Worm (Caenorhabditis elegans) whole organism, young adult: ENCODE results near the gene F41G3.5.

Experiments
- B0261.1 ChIP-seq: sonication (generic microtip); optimal IDR thresholded peaks from 2 replicates; lab custom pipeline; 2016; ENCODE audit warnings: mild to moderate bottlenecking, missing genetic modification characterization, moderate library complexity, missing compliant biosample characterization
- F33H1.4 ChIP-seq: fragments of 200-800 bp; sonication (Bioruptor generic); IDR thresholded peaks from 2 replicates; pipeline ENCODE4 v1.3.6; 2022; ENCODE audit warnings: missing genetic modification reagents, missing genetic modification characterization, missing compliant biosample characterization
- F57A8.1 ChIP-seq: fragments of 200-800 bp; sonication (Bioruptor generic); optimal IDR thresholded peaks from 2 replicates; lab custom pipeline; 2018; ENCODE audit warnings: mild to moderate bottlenecking, missing genetic modification characterization, moderate library complexity, missing compliant biosample characterization
- F57C9.4 ChIP-seq: sonication (generic microtip); optimal IDR thresholded peaks from 2 replicates; lab custom pipeline; 2017; ENCODE audit warnings: mild to moderate bottlenecking, missing genetic modification characterization, missing compliant biosample characterization
- attf-6 ChIP-seq: fragments of 200-800 bp; sonication (Bioruptor generic); IDR thresholded peaks from 2 replicates; pipeline ENCODE4 v1.3.6; 2022; ENCODE audit warnings: missing genetic modification reagents, missing genetic modification characterization, missing compliant biosample characterization
- ccch-3 ChIP-seq: fragments of 200-800 bp; sonication (Bioruptor generic); optimal IDR thresholded peaks from 2 replicates; lab custom pipeline; 2018; ENCODE audit warnings: mild to moderate bottlenecking, missing genetic modification characterization, missing compliant biosample characterization
- cebp-1 ChIP-seq, 2 experiments: fragments of 200-800 bp in 1 of 2; sonication (Bioruptor generic) in 1 of 2; sonication (generic microtip) in 1 of 2; IDR thresholded peaks in 1 of 2; optimal IDR thresholded peaks in 1 of 2; 2 replicates each; pipeline versions ENCODE4 v1.3.6 to Lab custom; 2017 to 2022; ENCODE audit warnings: missing compliant biosample characterization in 2 of 2, missing genetic modification characterization in 2 of 2, mild to moderate bottlenecking in 1 of 2, missing genetic modification reagents in 1 of 2, moderate library complexity in 1 of 2
- ceh-79 ChIP-seq: sonication (generic microtip); optimal IDR thresholded peaks from 2 replicates; lab custom pipeline; 2017; ENCODE audit warnings: mild to moderate bottlenecking, missing genetic modification characterization, missing compliant biosample characterization
- chd-7 ChIP-seq: sonication (generic microtip); optimal IDR thresholded peaks from 2 replicates; lab custom pipeline; 2016; ENCODE audit warnings: mild to moderate bottlenecking, missing genetic modification characterization, moderate library complexity, missing compliant biosample characterization
- hlh-26 ChIP-seq: fragments of 200-800 bp; sonication (Bioruptor generic); conservative IDR thresholded peaks from 2 replicates; pipeline ENCODE4 v1.3.6; 2022; ENCODE audit warnings: missing genetic modification reagents, missing genetic modification characterization, missing compliant biosample characterization
- hmg-1.2 ChIP-seq: fragments of 200-800 bp; sonication (Bioruptor generic); IDR thresholded peaks from 2 replicates; pipeline ENCODE4 v1.3.6; 2022; ENCODE audit warnings: missing genetic modification reagents, missing genetic modification characterization, missing compliant biosample characterization
- let-607 ChIP-seq, 2 experiments: fragments of 200-800 bp in 1 of 2; sonication (Bioruptor generic) in 1 of 2; sonication (generic microtip) in 1 of 2; optimal IDR thresholded peaks; 2 replicates each; lab custom pipeline; 2016 to 2018; ENCODE audit warnings: mild to moderate bottlenecking in 2 of 2, missing compliant biosample characterization in 2 of 2, missing genetic modification characterization in 2 of 2, moderate library complexity in 2 of 2, missing genotype in 1 of 2
- lin-26 ChIP-seq: fragments of 200-800 bp; sonication (Bioruptor generic); IDR thresholded peaks from 2 replicates; pipeline ENCODE4 v1.3.6; 2022; ENCODE audit warnings: missing genetic modification reagents, missing genetic modification characterization, missing compliant biosample characterization
- madf-3 ChIP-seq: fragments of 200-800 bp; sonication (Bioruptor generic); IDR thresholded peaks from 2 replicates; pipeline ENCODE4 v1.3.6; 2022; ENCODE audit warnings: missing genetic modification reagents, missing genetic modification characterization, missing compliant biosample characterization
- rec-8 ChIP-seq, 2 experiments: sonication (generic microtip); optimal IDR thresholded peaks; 2 replicates each; lab custom pipeline; 2016; ENCODE audit warnings: mild to moderate bottlenecking in 2 of 2, missing genetic modification characterization in 2 of 2, missing genetic modification reagents in 2 of 2, missing genotype in 2 of 2, missing biosample characterization in 1 of 2, missing compliant biosample characterization in 1 of 2, moderate library complexity in 1 of 2
- rpc-1 ChIP-seq, 2 experiments: fragments of 150-350 bp in 1 of 2; sonication (generic microtip) in 1 of 2; optimal IDR thresholded peaks; 2 replicates each; lab custom pipeline; 2014 to 2018; ENCODE audit warnings: missing biosample characterization in 1 of 2, missing genetic modification characterization in 1 of 2, missing genetic modification reagents in 1 of 2, missing genotype in 1 of 2
- sea-2 ChIP-seq: fragments of 200-800 bp; sonication (Bioruptor generic); IDR thresholded peaks from 2 replicates; pipeline ENCODE4 v1.3.6; 2022; ENCODE audit warnings: missing genetic modification characterization, missing compliant biosample characterization
- tbp1 ChIP-seq: fragments of 200-800 bp; sonication (Bioruptor generic); optimal IDR thresholded peaks from 2 replicates; lab custom pipeline; 2018; ENCODE audit warnings: mild to moderate bottlenecking, missing genetic modification characterization, missing compliant biosample characterization
- ztf-22 ChIP-seq: fragments of 200-800 bp; sonication (Bioruptor generic); optimal IDR thresholded peaks from 2 replicates; lab custom pipeline; 2018; ENCODE audit warnings: mild to moderate bottlenecking, missing genetic modification characterization, moderate library complexity, missing compliant biosample characterization
- ztf-25 ChIP-seq: fragments of 200-800 bp; sonication (Bioruptor generic); IDR thresholded peaks from 2 replicates; pipeline ENCODE4 v1.3.6; 2022; ENCODE audit warnings: missing genetic modification reagents, missing genetic modification characterization, missing compliant biosample characterization
- ztf-3 ChIP-seq: fragments of 200-800 bp; sonication (Bioruptor generic); optimal IDR thresholded peaks from 2 replicates; lab custom pipeline; 2018; ENCODE audit warnings: mild to moderate bottlenecking, missing genetic modification characterization, missing compliant biosample characterization

Gene F41G3.5

DNA sequence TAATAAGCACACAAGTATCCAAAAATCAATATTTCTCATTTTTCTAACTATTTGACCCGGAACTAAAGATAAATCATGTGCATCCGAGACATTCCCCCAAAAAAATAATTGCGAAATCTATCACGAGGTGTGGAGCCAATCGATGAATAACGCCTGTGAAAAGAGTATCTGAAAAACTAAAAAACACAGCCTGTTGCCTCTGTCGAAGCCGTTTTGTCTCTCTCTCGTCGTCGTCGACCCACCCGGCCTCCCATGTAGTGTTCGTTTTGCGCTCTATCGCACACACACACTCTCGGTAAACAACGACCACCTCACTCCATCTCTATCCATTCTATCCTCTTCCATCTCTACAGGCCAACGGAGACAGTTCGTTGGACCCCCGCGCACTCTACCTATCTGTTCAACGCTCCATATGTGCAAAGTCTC lies 36.2 kb downstream of the F41G3.5 start (continued):
- TF ChIP-seq hlh-26 (GFP tag; lab: Robert Waterston, UW) (no peak), let-607 (tag; optimal IDR thresholded peaks at IDR 0.05; lab: Kevin White, UChicago) (no peak), chd-7 (no peak), ccch-3 (GFP tag; lab: Kevin White, UChicago) (no peak), F57C9.4 (no peak)

DNA sequence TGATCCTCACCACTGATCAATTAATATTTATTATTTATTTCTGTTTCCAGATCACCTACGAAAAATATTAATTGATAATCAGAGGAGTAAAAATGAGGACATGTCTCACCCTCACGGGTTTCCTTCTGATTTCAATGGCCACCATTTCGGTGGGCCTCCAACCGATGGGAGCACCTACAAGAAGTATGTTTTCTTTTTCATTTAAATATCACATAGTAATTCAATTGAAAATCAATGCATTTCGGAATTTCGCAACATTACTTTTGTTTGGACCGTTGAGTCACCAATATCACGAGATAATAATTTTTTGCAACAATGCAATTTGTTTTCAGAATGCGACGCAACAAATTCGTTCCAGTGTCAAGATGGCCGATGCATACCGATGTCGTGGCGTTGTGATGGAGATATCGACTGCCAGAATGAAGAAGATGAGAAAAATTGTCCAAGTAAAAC lies 36.9 kb downstream of the F41G3.5 start, which contains the start of gene gldi-2:
TSS of gene gldi-2 (plus strand) at position 51 of the 453 bp plus-strand sequence.
- no peak for TF ChIP-seq F33H1.4
- TF ChIP-seq attf-6 (GFP tag; lab: Robert Waterston, UW), result no peak
- TF ChIP-seq cebp-1 (GFP tag; IDR thresholded peaks at IDR 0.05; lab: Robert Waterston, UW), result peak; percentile 56; the same call in 1 of the 2 replicates
- TF ChIP-seq cebp-1 (tag; optimal IDR thresholded peaks at IDR 0.05; lab: Kevin White, UChicago), result peak; percentile 86
- TF ChIP-seq madf-3 (GFP tag; lab: Robert Waterston, UW), result no peak
- TF ChIP-seq sea-2, result no peak
- no peak for TF ChIP-seq rec-8 (tag; optimal IDR thresholded peaks at IDR 0.05; lab: Kevin White, UChicago)
- TF ChIP-seq ztf-3 (GFP tag; lab: Kevin White, UChicago), result no peak
- no peak for TF ChIP-seq ceh-79 (tag; lab: Kevin White, UChicago)

DNA sequence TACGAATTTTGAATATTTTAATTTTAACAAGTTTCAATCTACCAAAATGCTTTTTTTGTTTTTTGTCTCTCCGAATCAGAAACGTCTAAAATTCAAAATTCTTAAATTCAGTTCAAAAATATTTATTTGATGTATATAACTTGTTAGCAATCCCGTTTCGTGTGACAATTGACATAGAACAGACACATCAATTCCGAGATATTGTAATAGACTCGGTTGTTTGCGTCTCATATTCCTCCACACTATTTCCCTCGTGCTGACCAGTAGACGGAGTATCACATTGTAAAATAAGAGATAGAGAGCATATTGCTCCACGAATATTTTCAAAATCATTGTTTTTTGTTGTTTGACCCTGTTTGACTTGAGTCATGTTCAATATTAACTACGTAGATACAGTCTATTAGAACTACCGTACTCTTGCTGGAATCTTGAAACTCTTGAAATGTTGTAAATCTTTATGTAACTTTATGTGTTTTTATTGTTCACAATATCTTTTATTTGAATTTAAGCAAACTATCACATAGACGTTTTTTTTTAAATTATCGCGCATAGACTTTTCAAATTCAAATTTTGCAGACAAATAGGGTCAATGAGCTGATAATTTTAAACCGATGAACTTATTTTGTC lies 42.3 kb downstream of the F41G3.5 start, which contains the start of gene T13C2.3:
TSS of gene T13C2.3 (plus strand) at position 577 of the 627 bp plus-strand sequence.
- TF ChIP-seq ztf-25 (no peak), hmg-1.2 (GFP tag; lab: Robert Waterston, UW) (peak; percentile 34)

DNA sequence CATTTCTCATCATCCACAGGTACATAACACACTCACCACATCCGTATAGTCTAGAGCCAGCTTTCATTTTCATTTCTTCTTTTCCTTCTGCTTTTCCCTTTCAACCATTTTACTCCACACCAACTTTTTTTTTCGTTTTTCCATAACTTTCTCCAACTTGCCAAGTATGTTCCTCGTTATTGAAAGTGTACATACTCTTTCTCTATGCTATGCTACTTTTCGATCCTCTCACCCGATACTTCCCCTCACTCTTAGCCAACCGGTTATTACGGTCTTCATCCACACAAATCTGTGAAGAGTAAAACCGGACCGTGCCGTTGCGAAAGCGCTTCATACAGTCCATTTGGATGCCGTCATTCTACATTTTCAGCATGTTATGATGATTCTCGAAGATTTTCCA lies 45.4 kb downstream of the F41G3.5 start, which contains the start of gene T13C2.2:
TSS of gene T13C2.2 (plus strand) at position 301 of the 400 bp plus-strand sequence.
- no peak for TF ChIP-seq F57A8.1 (GFP tag; lab: Kevin White, UChicago)
- no peak for TF ChIP-seq ztf-22 (GFP tag; lab: Kevin White, UChicago)

DNA sequence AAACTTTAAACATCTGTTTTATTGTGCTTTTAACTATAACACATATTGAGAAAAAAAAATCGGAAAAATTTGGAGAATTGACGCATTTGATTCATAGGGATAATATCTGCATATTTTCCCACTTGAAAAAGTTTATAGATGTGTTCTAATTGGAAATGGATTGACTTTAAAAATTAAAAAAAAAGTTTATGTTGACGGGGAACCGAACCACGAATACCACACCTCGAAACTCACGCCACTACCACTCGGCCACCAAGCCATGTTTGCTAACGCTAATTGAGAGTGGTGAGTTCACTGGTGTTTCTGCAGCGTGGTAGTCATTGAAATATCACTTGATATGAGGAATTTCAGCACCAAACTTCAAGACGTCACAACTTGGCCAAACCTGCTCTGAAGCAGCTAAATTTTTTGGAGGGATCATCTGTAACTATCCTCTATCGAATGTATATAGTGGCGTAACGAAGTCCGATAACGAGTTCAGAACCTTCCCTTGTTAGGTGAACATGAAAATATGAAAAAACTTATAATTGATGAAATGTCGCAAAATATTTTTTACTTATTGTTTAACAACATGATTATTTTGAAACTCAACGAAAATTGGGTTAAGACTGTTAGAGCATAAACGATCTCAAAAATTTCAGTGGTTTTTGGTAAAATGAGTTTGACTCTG lies 51.4 kb downstream of the F41G3.5 start:
- TF ChIP-seq hmg-1.2 (GFP tag; lab: Robert Waterston, UW), result peak; percentile 25; the same call in 1 of the 2 replicates
- peak; percentile 22 for TF ChIP-seq rpc-1 (optimal IDR thresholded peaks at IDR 0.05; lab: Kevin White, UChicago)
- peak; percentile 55 for TF ChIP-seq rpc-1 (tag; optimal IDR thresholded peaks at IDR 0.05; lab: Kevin White, UChicago)
- peak; percentile 81 for TF ChIP-seq tbp1 (GFP tag; lab: Kevin White, UChicago)
- TF ChIP-seq lin-26, result peak; percentile 73; the same call in 1 of the 2 replicates
- peak; percentile 60 for TF ChIP-seq B0261.1 (tag; lab: Kevin White, UChicago)
